Worm (Caenorhabditis elegans) whole organism, late embryonic: ENCODE results near the gene nspa-9.

ENCODE experiments used
- C08G9.2 ChIP-seq: sonication (generic microtip); optimal IDR thresholded peaks from 2 replicates; lab custom pipeline; 2016; ENCODE audit warnings: mild to moderate bottlenecking, missing genetic modification characterization, moderate library complexity, missing compliant biosample characterization
- C38D4.7 ChIP-seq: fragments of 200-800 bp; sonication (Bioruptor generic); optimal IDR thresholded peaks from 2 replicates; lab custom pipeline; 2018; ENCODE audit warnings: mild to moderate bottlenecking, missing genetic modification characterization, moderate library complexity, missing compliant biosample characterization
- T23F11.4 ChIP-seq: fragments of 200-800 bp; sonication (Bioruptor generic); optimal IDR thresholded peaks from 2 replicates; lab custom pipeline; 2018; ENCODE audit warnings: mild to moderate bottlenecking, missing genetic modification characterization, missing compliant biosample characterization
- ahr-1 ChIP-seq: sonication (generic microtip); optimal IDR thresholded peaks from 2 replicates; lab custom pipeline; 2016; ENCODE audit warnings: missing genetic modification characterization, missing compliant biosample characterization
- ama-1 ChIP-seq: fragments of 150-350 bp; optimal IDR thresholded peaks from 2 replicates; lab custom pipeline; 2014
- ceh-2 ChIP-seq: sonication (generic microtip); optimal IDR thresholded peaks from 2 replicates; lab custom pipeline; 2016; ENCODE audit warnings: missing genotype, missing genetic modification characterization, missing compliant biosample characterization
- ceh-30 ChIP-seq: fragments of 150-350 bp; optimal IDR thresholded peaks from 2 replicates; lab custom pipeline; 2014; ENCODE audit warnings: missing biosample characterization, missing genetic modification characterization
- ceh-31 ChIP-seq: sonication (generic microtip); optimal IDR thresholded peaks from 2 replicates; lab custom pipeline; 2016; ENCODE audit warnings: missing genetic modification characterization, missing compliant biosample characterization
- ceh-45 ChIP-seq: fragments of 200-800 bp; sonication (Bioruptor generic); IDR thresholded peaks from 2 replicates; pipeline ENCODE4 v1.3.6; 2022; ENCODE audit warnings: missing genetic modification reagents, missing genetic modification characterization, missing compliant biosample characterization
- che-1 ChIP-seq: sonication (generic microtip); optimal IDR thresholded peaks from 2 replicates; lab custom pipeline; 2016; ENCODE audit warnings: mild to moderate bottlenecking, missing genetic modification characterization, missing compliant biosample characterization
- dmd-4 ChIP-seq: sonication (generic microtip); optimal IDR thresholded peaks from 2 replicates; lab custom pipeline; 2016; ENCODE audit warnings: borderline replicate concordance, missing genetic modification characterization, missing compliant biosample characterization
- elt-2 ChIP-seq: sonication (generic microtip); optimal IDR thresholded peaks from 2 replicates; lab custom pipeline; 2016; ENCODE audit warnings: missing genetic modification reagents, missing genetic modification characterization, missing compliant biosample characterization
- elt-4 ChIP-seq: sonication (generic microtip); optimal IDR thresholded peaks from 2 replicates; lab custom pipeline; 2016; ENCODE audit warnings: missing genetic modification characterization, missing compliant biosample characterization
- ets-4 ChIP-seq: sonication (generic microtip); optimal IDR thresholded peaks from 2 replicates; lab custom pipeline; 2016; ENCODE audit warnings: missing genetic modification characterization, missing compliant biosample characterization
- fkh-10 ChIP-seq: fragments of 150-350 bp; optimal IDR thresholded peaks from 2 replicates; lab custom pipeline; 2014; ENCODE audit warnings: missing biosample characterization, missing genetic modification reagents, missing genetic modification characterization
- fkh-6 ChIP-seq: sonication (generic microtip); optimal IDR thresholded peaks from 2 replicates; lab custom pipeline; 2016; ENCODE audit warnings: missing genetic modification characterization, missing compliant biosample characterization
- hlh-13 ChIP-seq: fragments of 200-800 bp; sonication (Bioruptor generic); optimal IDR thresholded peaks from 2 replicates; lab custom pipeline; 2018; ENCODE audit warnings: mild to moderate bottlenecking, missing genetic modification characterization, missing compliant biosample characterization
- hlh-15 ChIP-seq: sonication (generic microtip); optimal IDR thresholded peaks from 2 replicates; lab custom pipeline; 2016; ENCODE audit warnings: missing genetic modification characterization, missing compliant biosample characterization
- hlh-30 ChIP-seq: sonication (generic microtip); optimal IDR thresholded peaks from 2 replicates; lab custom pipeline; 2017; ENCODE audit warnings: antibody characterized with exemption, missing genetic modification characterization, missing compliant biosample characterization; ENCODE audit not compliant: insufficient read depth
- lim-6 ChIP-seq: sonication (generic microtip); optimal IDR thresholded peaks from 2 replicates; lab custom pipeline; 2016; ENCODE audit warnings: missing genetic modification characterization, missing compliant biosample characterization
- lin-11 ChIP-seq: fragments of 200-800 bp; sonication (Bioruptor generic); optimal IDR thresholded peaks from 2 replicates; lab custom pipeline; 2018; ENCODE audit warnings: mild to moderate bottlenecking, missing genetic modification characterization, missing compliant biosample characterization
- mec-3 ChIP-seq: sonication (generic microtip); optimal IDR thresholded peaks from 2 replicates; lab custom pipeline; 2016; ENCODE audit warnings: borderline replicate concordance, missing genetic modification characterization, missing compliant biosample characterization
- nfya-1 ChIP-seq: sonication (generic microtip); optimal IDR thresholded peaks from 2 replicates; lab custom pipeline; 2017; ENCODE audit warnings: missing genetic modification characterization, mild to moderate bottlenecking, missing compliant biosample characterization, antibody characterized with exemption, moderate library complexity
- nhr-11 ChIP-seq: fragments of 150-350 bp; optimal IDR thresholded peaks from 2 replicates; lab custom pipeline; 2014; ENCODE audit warnings: missing biosample characterization, missing genetic modification characterization
- npax-4 ChIP-seq: sonication (generic microtip); optimal IDR thresholded peaks from 2 replicates; lab custom pipeline; 2016; ENCODE audit warnings: missing genetic modification characterization, missing compliant biosample characterization
- pat-9 ChIP-seq: fragments of 200-800 bp; sonication (Bioruptor generic); optimal IDR thresholded peaks from 2 replicates; lab custom pipeline; 2018; ENCODE audit warnings: mild to moderate bottlenecking, missing genetic modification characterization, moderate library complexity, missing compliant biosample characterization
- pax-1 ChIP-seq: fragments of 150-350 bp; optimal IDR thresholded peaks from 2 replicates; lab custom pipeline; 2014; ENCODE audit warnings: missing biosample characterization, missing genetic modification characterization
- pqm-1 ChIP-seq: sonication (generic microtip); optimal IDR thresholded peaks from 2 replicates; lab custom pipeline; 2016; ENCODE audit warnings: missing genetic modification characterization, missing compliant biosample characterization
- pros-1 ChIP-seq: fragments of 150-350 bp; optimal IDR thresholded peaks from 2 replicates; lab custom pipeline; 2014; ENCODE audit warnings: missing biosample characterization, missing genetic modification reagents, missing genetic modification characterization
- ref-2 ChIP-seq: sonication (generic microtip); optimal IDR thresholded peaks from 2 replicates; lab custom pipeline; 2016; ENCODE audit warnings: missing genetic modification characterization, missing compliant biosample characterization
- sdc-2 ChIP-seq: sonication (generic microtip); optimal IDR thresholded peaks from 2 replicates; lab custom pipeline; 2016; ENCODE audit warnings: missing genotype, missing genetic modification characterization, missing compliant biosample characterization
- sox-2 ChIP-seq: fragments of 200-800 bp; sonication (Bioruptor generic); IDR thresholded peaks from 2 replicates; pipeline ENCODE4 v1.3.6; 2022; ENCODE audit warnings: missing genetic modification reagents, missing genetic modification characterization, missing compliant biosample characterization
- syd-9 ChIP-seq: sonication (generic microtip); optimal IDR thresholded peaks from 2 replicates; lab custom pipeline; 2016; ENCODE audit warnings: mild to moderate bottlenecking, missing genetic modification characterization, moderate library complexity, missing compliant biosample characterization
- tbx-2 ChIP-seq: sonication (generic microtip); optimal IDR thresholded peaks from 2 replicates; lab custom pipeline; 2016; ENCODE audit warnings: missing genetic modification characterization, missing compliant biosample characterization
- ttx-3 ChIP-seq: sonication (generic microtip); optimal IDR thresholded peaks from 2 replicates; lab custom pipeline; 2016; ENCODE audit warnings: missing genetic modification reagents, missing genetic modification characterization, missing compliant biosample characterization

nspa-9 gene

DNA sequence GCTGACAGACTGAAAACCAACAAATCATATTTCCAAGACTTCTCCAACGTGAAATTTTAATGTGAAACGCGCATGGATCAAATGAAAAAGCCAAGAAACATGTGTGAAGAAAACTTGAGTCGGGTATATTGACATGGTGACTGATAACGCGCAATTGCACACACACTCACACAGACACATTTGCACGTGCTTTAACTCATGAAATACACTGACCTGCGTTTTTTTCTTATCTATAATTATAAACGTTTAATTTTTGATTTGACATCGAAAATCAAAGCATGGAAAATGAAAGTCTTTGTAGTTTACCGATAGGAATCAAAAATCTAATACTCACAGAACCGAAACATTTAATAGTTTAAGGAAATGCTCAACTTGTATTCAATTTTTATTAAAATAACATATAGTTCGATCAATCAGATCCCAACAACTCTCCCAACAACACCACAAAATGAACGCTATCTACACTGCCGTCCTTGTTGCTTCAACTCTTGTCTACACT lies at the start of gene nspa-9:
Gene nspa-9 (plus strand): TSS at position 449 of the 499 bp plus-strand sequence.
- peak; percentile 43 for TF ChIP-seq elt-2 (tag; lab: Kevin White, UChicago)
- TF ChIP-seq ahr-1, result no peak
- TF ChIP-seq hlh-30, result peak; percentile 1

DNA sequence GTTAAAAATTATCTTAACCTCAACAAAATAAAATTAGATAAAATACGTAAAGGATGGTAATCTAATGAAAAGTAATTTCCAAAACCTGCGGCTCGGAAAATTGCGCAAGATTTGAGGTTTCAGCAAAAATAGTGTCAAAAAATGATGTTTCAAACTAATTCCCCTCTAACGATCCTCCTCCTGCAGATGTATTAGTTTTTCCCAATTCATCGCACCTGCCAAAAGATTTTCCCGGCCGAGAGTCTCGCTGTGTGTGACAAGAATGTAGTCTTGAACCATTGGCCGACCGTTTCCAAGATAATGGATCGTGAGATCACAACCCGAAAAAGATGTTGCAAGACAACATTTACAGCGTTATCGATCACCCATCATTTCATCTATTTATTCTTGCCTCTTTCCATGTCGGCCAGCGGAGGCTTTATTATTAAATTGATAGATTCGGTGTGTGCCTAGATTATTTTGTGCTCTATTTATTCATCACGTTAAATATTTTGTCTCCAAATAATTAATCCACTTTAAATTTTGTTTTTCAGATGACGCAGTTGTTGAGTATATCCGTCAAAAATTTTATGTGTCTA lies 48.7 kb upstream of the nspa-9 start, which contains the start of the genes C44C10.10 and C44C10.5:
Gene C44C10.10 (plus strand): TSS at position 301 of the 578 bp plus-strand sequence.
Gene C44C10.5 (plus strand): TSS at position 528 of the 578 bp plus-strand sequence.
- TF ChIP-seq ceh-31 (tag; lab: Kevin White, UChicago), result no peak
- no peak for TF ChIP-seq fkh-6
- no peak for TF ChIP-seq sox-2 (GFP tag; lab: Robert Waterston, UW)
- no peak for TF ChIP-seq C38D4.7 (GFP tag; lab: Kevin White, UChicago)
- TF ChIP-seq hlh-15 (tag; lab: Kevin White, UChicago), result no peak
- no peak for TF ChIP-seq T23F11.4 (GFP tag; lab: Kevin White, UChicago)
- TF ChIP-seq hlh-13 (GFP tag; lab: Kevin White, UChicago), result no peak
- no peak for TF ChIP-seq nfya-1
- TF ChIP-seq ref-2 (tag; lab: Kevin White, UChicago), result no peak

DNA sequence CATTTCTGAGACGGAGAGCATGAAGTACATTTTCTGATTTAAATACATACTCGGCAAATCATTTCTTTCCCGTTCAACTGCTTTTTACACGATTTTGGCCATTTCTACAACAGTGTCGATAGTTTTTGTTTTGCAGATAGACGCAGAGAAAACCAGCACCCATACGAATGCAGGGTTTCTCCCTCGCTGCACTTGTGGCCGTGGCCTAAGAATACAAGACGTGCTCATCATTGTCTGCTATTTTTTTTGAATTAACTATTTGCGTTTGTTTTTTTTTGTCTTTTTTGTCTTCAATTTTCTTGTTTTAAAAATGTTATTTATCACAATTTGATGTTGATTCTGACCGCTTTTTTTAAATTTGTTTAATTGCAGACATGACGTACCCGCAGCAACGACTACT lies 45.8 kb upstream of the nspa-9 start, which contains the start of gene smcl-1:
Gene smcl-1 (plus strand): TSS at position 373 of the 400 bp plus-strand sequence.
- TF ChIP-seq syd-9 (tag; lab: Kevin White, UChicago), result no peak
- TF ChIP-seq pat-9 (tag; lab: Kevin White, UChicago), result no peak
- TF ChIP-seq nfya-1, result peak; percentile 41
- no peak for TF ChIP-seq C38D4.7 (GFP tag; lab: Kevin White, UChicago)
- TF ChIP-seq C08G9.2, result peak; percentile 42
- no peak for TF ChIP-seq ceh-45
- TF ChIP-seq ceh-31 (tag; lab: Kevin White, UChicago), result peak; percentile 74
- peak; percentile 3 for TF ChIP-seq sdc-2 (tag; lab: Kevin White, UChicago)
- peak; percentile 57 for TF ChIP-seq tbx-2
- peak; percentile 56 for TF ChIP-seq ceh-2
- TF ChIP-seq che-1 (tag; lab: Kevin White, UChicago), result no peak
- peak; percentile 42 for TF ChIP-seq ets-4 (tag; lab: Kevin White, UChicago)
- TF ChIP-seq mec-3 (tag; lab: Kevin White, UChicago), result no peak
- TF ChIP-seq dmd-4 (tag; lab: Kevin White, UChicago), result no peak

DNA sequence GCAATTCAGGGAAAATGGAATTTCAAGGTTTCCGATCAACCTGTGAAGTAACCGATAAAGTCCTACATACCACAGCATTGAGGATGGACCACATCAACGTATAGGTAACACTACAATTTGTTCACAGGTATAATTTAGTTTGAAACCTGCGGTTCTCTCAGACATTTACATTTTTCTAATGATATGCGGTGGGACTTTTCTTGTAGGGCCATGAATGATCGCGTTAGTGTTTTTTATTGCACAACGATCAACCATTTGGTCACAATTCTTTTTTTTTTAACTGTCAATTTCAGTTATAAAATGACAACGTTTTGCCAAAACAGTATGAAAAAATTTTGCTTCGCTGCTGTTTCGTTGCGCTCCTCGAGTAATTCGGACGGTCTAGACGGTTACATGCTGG lies 42.2 kb upstream of the nspa-9 start, which contains the start of gene C44C10.12:
Gene C44C10.12 (plus strand): TSS at position 301 of the 400 bp plus-strand sequence.
- no peak for TF ChIP-seq lim-6 (tag; lab: Kevin White, UChicago)

DNA sequence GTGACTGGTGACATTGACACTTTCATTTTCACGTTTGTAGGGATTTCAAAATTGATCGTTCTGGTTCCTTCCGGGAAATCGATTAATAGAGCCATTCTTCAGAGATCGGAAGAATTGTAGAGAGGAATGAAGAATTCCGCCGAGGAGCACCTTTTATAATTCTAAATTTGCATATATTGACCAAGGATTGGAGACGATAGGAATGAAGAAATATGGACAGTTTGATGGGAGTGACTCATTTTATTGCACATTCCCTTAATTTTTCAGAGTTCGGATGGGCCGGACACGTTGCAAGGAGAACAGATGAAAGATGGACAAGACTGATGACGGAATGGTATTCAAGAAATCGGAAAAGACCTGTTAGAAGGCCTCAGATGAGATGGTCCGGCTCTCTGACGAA lies 38.6 kb upstream of the nspa-9 start, which contains the start of gene C44C10.15:
Gene C44C10.15 (minus strand): TSS at position 101 of the 400 bp plus-strand sequence.
- TF ChIP-seq T23F11.4 (GFP tag; lab: Kevin White, UChicago) (no peak), elt-4 (tag; lab: Kevin White, UChicago) (no peak), fkh-6 (no peak), dmd-4 (tag; lab: Kevin White, UChicago) (no peak), elt-2 (tag; lab: Kevin White, UChicago) (no peak), nfya-1 (no peak), lin-11 (no peak), C38D4.7 (GFP tag; lab: Kevin White, UChicago) (no peak), ttx-3 (tag; lab: Kevin White, UChicago) (no peak), ama-1 (lab: Kevin White, UChicago) (no peak), pqm-1 (tag; lab: Kevin White, UChicago) (no peak)

DNA sequence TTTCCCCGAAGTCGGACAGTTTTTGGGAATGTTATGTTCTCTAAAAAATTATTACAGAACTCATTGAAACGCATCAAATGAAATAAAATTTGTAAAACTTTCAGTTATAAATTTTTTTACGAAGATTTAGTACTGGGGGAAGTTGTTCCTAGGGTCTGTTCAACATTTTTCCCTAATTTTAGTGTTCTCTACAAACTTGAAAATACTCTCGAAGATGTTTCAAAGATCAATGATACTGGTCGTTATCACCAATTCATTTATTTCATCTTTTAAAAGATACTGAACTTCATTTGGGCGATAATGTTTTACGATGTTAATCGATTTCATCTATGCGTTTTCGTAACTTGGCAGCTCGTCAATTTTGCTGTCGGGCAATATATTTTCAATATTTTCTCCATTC lies 36.6 kb upstream of the nspa-9 start, which contains the start of gene C44C10.3:
Gene C44C10.3 (plus strand): TSS at position 301 of the 400 bp plus-strand sequence.
- no peak for TF ChIP-seq ceh-30 (tag; lab: Kevin White, UChicago)
- TF ChIP-seq ama-1 (lab: Kevin White, UChicago), result no peak
- TF ChIP-seq pqm-1 (tag; lab: Kevin White, UChicago), result no peak
- no peak for TF ChIP-seq pros-1 (tag; lab: Kevin White, UChicago)
- TF ChIP-seq fkh-10 (GFP tag; lab: Kevin White, UChicago), result no peak
- TF ChIP-seq mec-3 (tag; lab: Kevin White, UChicago), result no peak
- TF ChIP-seq che-1 (tag; lab: Kevin White, UChicago), result no peak
- TF ChIP-seq pax-1 (tag; lab: Kevin White, UChicago), result no peak
- no peak for TF ChIP-seq tbx-2
- TF ChIP-seq C38D4.7 (GFP tag; lab: Kevin White, UChicago), result no peak
- TF ChIP-seq nhr-11 (tag; lab: Kevin White, UChicago), result no peak
- no peak for TF ChIP-seq npax-4
